Worm (Caenorhabditis elegans): Measurements from ENCODE around the gene spe-39.

ce11 chrV:6792973-6793372, 7.7 kb downstream of the spe-39 start:
- TF ChIP-seq him-1 (tag; optimal IDR thresholded peaks at IDR 0.05) (no peak), W03F9.2 (tag; optimal IDR thresholded peaks at IDR 0.05) (no peak)
